Worm (Caenorhabditis elegans) whole organism, L4/young adult: Measurements from ENCODE around the gene ddb-1.

Source experiments
- dao-5 ChIP-seq: sonication (generic microtip); optimal IDR thresholded peaks from 2 replicates; lab custom pipeline; 2016; ENCODE audit warnings: missing genotype, missing genetic modification characterization, moderate library complexity, missing compliant biosample characterization
- him-1 ChIP-seq: sonication (generic microtip); optimal IDR thresholded peaks from 2 replicates; lab custom pipeline; 2016; ENCODE audit warnings: missing genotype, missing genetic modification reagents, missing genetic modification characterization, missing compliant biosample characterization

DNA sequence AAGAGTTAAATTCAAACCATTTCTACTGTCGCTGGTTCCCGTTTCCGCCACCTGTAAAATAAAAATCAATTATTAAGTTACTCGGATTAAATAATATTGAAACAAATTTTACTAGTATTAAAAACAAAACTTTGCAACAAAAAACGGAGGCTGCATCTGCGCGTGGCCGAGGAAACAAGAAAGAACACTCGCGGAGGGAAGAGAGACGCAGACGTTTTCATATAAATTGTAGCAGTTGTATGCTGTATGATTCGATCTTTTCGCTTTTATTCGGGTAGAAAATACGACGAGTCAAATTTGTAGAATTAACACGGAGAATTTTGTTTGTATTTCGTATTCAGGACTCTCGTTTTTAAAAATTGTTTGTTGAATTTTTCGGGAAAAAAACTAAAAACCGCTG is 24.7 kb upstream of the ddb-1 start, which contains the start of gene B0001.3:
- TF ChIP-seq him-1 (tag; lab: Kevin White, UChicago): no peak
- no peak for TF ChIP-seq dao-5 (tag; lab: Kevin White, UChicago)
